Fruit fly (Drosophila melanogaster) whole organism, adult: ENCODE measurements around the gene CG31199.

ENCODE experiments used
- CG5204 ChIP-seq: fragments of 200-800 bp; sonication (Bioruptor generic); optimal IDR thresholded peaks from 2 replicates; lab custom pipeline; 2016; ENCODE audit warnings: missing biosample characterization, missing genetic modification characterization
- CG7101 ChIP-seq: fragments of 200-800 bp; sonication (Bioruptor generic); optimal IDR thresholded peaks from 2 replicates; lab custom pipeline; 2018; ENCODE audit warnings: missing biosample characterization, mild to moderate bottlenecking, missing genetic modification characterization, moderate library complexity
- bab1 ChIP-seq: fragments of 200-800 bp; sonication (Bioruptor generic); optimal IDR thresholded peaks from 3 replicates; lab custom pipeline; 2019; ENCODE audit warnings: missing biosample characterization, mild to moderate bottlenecking, missing genetic modification characterization, moderate library complexity
- cic ChIP-seq: fragments of 200-800 bp; sonication (Bioruptor generic); optimal IDR thresholded peaks from 2 replicates; lab custom pipeline; 2017; ENCODE audit warnings: missing biosample characterization, mild to moderate bottlenecking, missing genetic modification characterization, moderate library complexity
- cnc ChIP-seq, 2 experiments: fragments of >200 bp; optimal IDR thresholded peaks; 2 replicates each; lab custom pipeline; 2017
- kay ChIP-seq: fragments of 200-800 bp; sonication (Bioruptor generic); peaks from one replicate; lab custom pipeline; 2016; ENCODE audit warnings: missing biosample characterization, missing genetic modification characterization, borderline replicate concordance

DNA sequence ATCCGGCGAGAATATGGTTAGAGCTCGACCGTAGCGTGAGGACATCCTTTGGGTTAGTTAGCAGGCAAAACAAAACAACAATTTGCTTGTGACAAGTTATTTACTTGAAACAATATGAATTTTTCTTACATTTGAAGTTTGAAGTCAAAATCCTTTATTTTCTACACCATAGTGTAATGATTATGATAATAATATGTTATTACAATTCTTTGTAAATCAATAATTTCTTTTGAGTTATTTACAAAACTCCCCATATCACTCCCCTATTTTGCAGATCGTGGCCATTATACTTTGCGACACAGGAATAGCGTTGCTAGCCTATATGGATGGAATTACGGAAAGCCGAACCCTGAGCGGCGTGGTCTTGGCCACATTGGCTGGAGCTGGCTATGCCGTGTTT lies 5.3 kb upstream of the CG31199 start, which contains the start of gene Prosalpha4T1:
- no peak for TF ChIP-seq cnc (optimal IDR thresholded peaks at IDR 0.05; lab: Kevin White, UChicago)
- no peak for TF ChIP-seq CG7101 (tag; lab: Kevin White, UChicago)
- no peak for TF ChIP-seq CG5204 (GFP tag; lab: Kevin White, UChicago)
- no peak for TF ChIP-seq bab1 (GFP tag; lab: Kevin White, UChicago)
- TF ChIP-seq cic = no peak
- no peak for TF ChIP-seq kay (GFP tag; lab: Kevin White, UChicago)
